Fruit fly (Drosophila melanogaster): Measurements from ENCODE around the gene Btk.

Gene Btk

dm6 chr2L:8289352-8290091 lies 11.4 kb downstream of the Btk start (continued):
- TF ChIP-seq HHEX (GFP tag; optimal IDR thresholded peaks at IDR 0.05) (no peak), gsb-n (tag; optimal IDR thresholded peaks at IDR 0.05) (no peak), CG10654 (GFP tag; optimal IDR thresholded peaks at IDR 0.05) (no peak), kni (GFP tag; optimal IDR thresholded peaks at IDR 0.05) (peak; percentile 84), CG1024 (GFP tag; IDR thresholded peaks at IDR 0.05) (no peak), CG12769 (tag; optimal IDR thresholded peaks at IDR 0.05) (no peak), CG1233 (GFP tag; optimal IDR thresholded peaks at IDR 0.05) (no peak), CG10462 (GFP tag; optimal IDR thresholded peaks at IDR 0.05) (no peak), CG3065 (GFP tag; optimal IDR thresholded peaks at IDR 0.05) (no peak), CG15479 (GFP tag; optimal IDR thresholded peaks at IDR 0.05) (peak; percentile 36), sens (GFP tag) (peak; percentile 78), CG2202 (tag; optimal IDR thresholded peaks at IDR 0.05) (peak; percentile 4), CG33213 (GFP tag; optimal IDR thresholded peaks at IDR 0.05) (no peak), jigr1 (GFP tag; IDR thresholded peaks at IDR 0.05) (no peak), CG31388 (GFP tag; optimal IDR thresholded peaks at IDR 0.05) (no peak), CG4282 (GFP tag; optimal IDR thresholded peaks at IDR 0.05) (no peak), CG15011 (GFP tag; optimal IDR thresholded peaks at IDR 0.05) (no peak), CG8388 (GFP tag; optimal IDR thresholded peaks at IDR 0.05) (peak; percentile 11), trh (GFP tag; optimal IDR thresholded peaks at IDR 0.05) (no peak), CG7745 (tag; optimal IDR thresholded peaks at IDR 0.05) (peak; percentile 91), jumu (GFP tag; optimal IDR thresholded peaks at IDR 0.05) (no peak), cg (GFP tag; optimal IDR thresholded peaks at IDR 0.05) (peak; percentile 43), HmgZ (tag; optimal IDR thresholded peaks at IDR 0.05) (no peak), CG10321 (GFP tag; IDR thresholded peaks at IDR 0.05) (no peak), Meics (GFP tag; optimal IDR thresholded peaks at IDR 0.05) (no peak)

dm6 chr2L:8288087-8288486 lies 12.8 kb downstream of the Btk start:
- TF ChIP-seq CG14710 (tag; optimal IDR thresholded peaks at IDR 0.05), result no peak
- TF ChIP-seq slou (GFP tag; optimal IDR thresholded peaks at IDR 0.05), result no peak
- TF ChIP-seq CG12744 (GFP tag; optimal IDR thresholded peaks at IDR 0.05), result no peak
- no peak for TF ChIP-seq Sin3A (optimal IDR thresholded peaks at IDR 0.05)
- TF ChIP-seq ato (GFP tag; IDR thresholded peaks at IDR 0.05; ENCODE audit: partially characterized antibody), result no peak
- TF ChIP-seq Dek (tag; optimal IDR thresholded peaks at IDR 0.05), result no peak
- no peak for TF ChIP-seq CG15514 (GFP tag; optimal IDR thresholded peaks at IDR 0.05)
- TF ChIP-seq mirr (GFP tag; optimal IDR thresholded peaks at IDR 0.05), result no peak
- TF ChIP-seq CG14667 (GFP tag; IDR thresholded peaks at IDR 0.05), result no peak
- peak; percentile 71 for TF ChIP-seq twi (tag; optimal IDR thresholded peaks at IDR 0.05)
- TF ChIP-seq Hsf (GFP tag; optimal IDR thresholded peaks at IDR 0.05), result no peak
- TF ChIP-seq Opbp (GFP tag; IDR thresholded peaks at IDR 0.05; ENCODE audit: partially characterized antibody), result no peak
- TF ChIP-seq CG8924 (tag; optimal IDR thresholded peaks at IDR 0.05), result no peak
- TF ChIP-seq CG11504 (tag; optimal IDR thresholded peaks at IDR 0.05), result no peak
- no peak for TF ChIP-seq Lim3 (GFP tag; IDR thresholded peaks at IDR 0.05)
- TF ChIP-seq CG12659 (GFP tag; optimal IDR thresholded peaks at IDR 0.05), result no peak
- no peak for TF ChIP-seq ranshi (GFP tag; IDR thresholded peaks at IDR 0.05)
- peak; percentile 53 for TF ChIP-seq gsb-n (tag; optimal IDR thresholded peaks at IDR 0.05)
- TF ChIP-seq Dad (GFP tag; optimal IDR thresholded peaks at IDR 0.05), result no peak
- TF ChIP-seq CG17328 (GFP tag; IDR thresholded peaks at IDR 0.05), result no peak
- TF ChIP-seq NC2α (GFP tag; optimal IDR thresholded peaks at IDR 0.05), result no peak
- TF ChIP-seq dimm (GFP tag; IDR thresholded peaks at IDR 0.05), result no peak
- no peak for TF ChIP-seq CG10654 (GFP tag; optimal IDR thresholded peaks at IDR 0.05)
- no peak for TF ChIP-seq H2.0 (GFP tag; IDR thresholded peaks at IDR 0.05)
- peak; percentile 13 for TF ChIP-seq lab (GFP tag; optimal IDR thresholded peaks at IDR 0.05)
- no peak for TF ChIP-seq Myb (GFP tag; optimal IDR thresholded peaks at IDR 0.05)
- TF ChIP-seq CG2678 (tag; optimal IDR thresholded peaks at IDR 0.05), result no peak
- TF ChIP-seq shn (GFP tag; optimal IDR thresholded peaks at IDR 0.05), result no peak

Data from whole organism, embryonic.